Worm (Caenorhabditis elegans) whole organism, midembryonic: ENCODE results near the gene C10G8.3.

Experiments
- T22C8.4 ChIP-seq: fragments of 200-800 bp; sonication (Bioruptor generic); IDR thresholded peaks from 2 replicates; pipeline ENCODE4 v1.3.6; 2022; ENCODE audit warnings: missing genetic modification characterization, missing compliant biosample characterization
- cog-1 ChIP-seq: sonication (generic microtip); optimal IDR thresholded peaks from 2 replicates; lab custom pipeline; 2016; ENCODE audit warnings: missing genetic modification characterization, missing compliant biosample characterization
- flt-1 ChIP-seq: fragments of 200-800 bp; sonication (Bioruptor generic); IDR thresholded peaks from 2 replicates; pipeline ENCODE4 v1.3.6; 2022; ENCODE audit warnings: missing genetic modification characterization, missing compliant biosample characterization
- klf-2 ChIP-seq: fragments of 200-800 bp; sonication (Bioruptor generic); conservative IDR thresholded peaks from 2 replicates; pipeline ENCODE4 v1.3.6; 2022; ENCODE audit warnings: missing genetic modification reagents, missing genetic modification characterization, missing compliant biosample characterization
- med-1 ChIP-seq: sonication (generic microtip); optimal IDR thresholded peaks from 2 replicates; lab custom pipeline; 2017; ENCODE audit warnings: missing genetic modification characterization, mild to moderate bottlenecking, missing compliant biosample characterization, antibody characterized with exemption, missing genetic modification reagents; ENCODE audit not compliant: insufficient read depth
- ref-1 ChIP-seq: fragments of 200-800 bp; sonication (Bioruptor generic); conservative IDR thresholded peaks from 2 replicates; pipeline ENCODE4 v1.3.6; 2022; ENCODE audit warnings: missing genetic modification reagents, missing genetic modification characterization, missing compliant biosample characterization
- tab-1 ChIP-seq: fragments of 200-800 bp; sonication (Bioruptor generic); IDR thresholded peaks from 2 replicates; pipeline ENCODE4 v1.3.6; 2022; ENCODE audit warnings: missing genetic modification characterization, missing compliant biosample characterization
- ztf-23 ChIP-seq: fragments of 200-800 bp; sonication (Bioruptor generic); IDR thresholded peaks from 2 replicates; pipeline ENCODE4 v1.3.6; 2022; ENCODE audit warnings: missing genetic modification reagents, missing genetic modification characterization, missing compliant biosample characterization
- ztf-29 ChIP-seq: fragments of 200-800 bp; sonication (Bioruptor generic); IDR thresholded peaks from 2 replicates; pipeline ENCODE4 v1.3.6; 2022; ENCODE audit warnings: missing genetic modification reagents, missing genetic modification characterization, missing compliant biosample characterization

The C10G8.3 gene

ce11 chrV:5275426-5276007, 37.0 kb upstream of the C10G8.3 start:
- TF ChIP-seq med-1 (GFP tag; lab: Kevin White, UChicago) = no peak
- TF ChIP-seq klf-2 (GFP tag; lab: Robert Waterston, UW) = no peak
- TF ChIP-seq tab-1 (GFP tag; lab: Robert Waterston, UW) = no peak

ce11 chrV:5278001-5278400, 34.6 kb upstream of the C10G8.3 start, which contains the start of gene B0238.9:
TSS of gene B0238.9 (minus strand) at chrV:5278101.
- TF ChIP-seq ztf-29 (GFP tag; lab: Robert Waterston, UW) = no peak
- TF ChIP-seq tab-1 (GFP tag; lab: Robert Waterston, UW) = no peak
- TF ChIP-seq ztf-23 = no peak
- no peak for TF ChIP-seq flt-1 (GFP tag; lab: Robert Waterston, UW)
- no peak for TF ChIP-seq ref-1 (GFP tag; lab: Robert Waterston, UW)
- TF ChIP-seq T22C8.4 (GFP tag; lab: Robert Waterston, UW) = no peak

ce11 chrV:5287273-5287672, 25.3 kb upstream of the C10G8.3 start, which contains the start of gene Y49G5A.1:
TSS of gene Y49G5A.1 (minus strand) at chrV:5287373.
- TF ChIP-seq T22C8.4 (GFP tag; lab: Robert Waterston, UW) = no peak
- TF ChIP-seq flt-1 (GFP tag; lab: Robert Waterston, UW) = no peak
- no peak for TF ChIP-seq med-1 (GFP tag; lab: Kevin White, UChicago)
- TF ChIP-seq ztf-29 (GFP tag; lab: Robert Waterston, UW) = no peak
- TF ChIP-seq ztf-23 = no peak
- TF ChIP-seq klf-2 (GFP tag; lab: Robert Waterston, UW) = no peak
- no peak for TF ChIP-seq tab-1 (GFP tag; lab: Robert Waterston, UW)
- TF ChIP-seq cog-1 (tag; lab: Kevin White, UChicago) = no peak
- no peak for TF ChIP-seq ref-1 (GFP tag; lab: Robert Waterston, UW)

ce11 chrV:5288676-5289075, 23.9 kb upstream of the C10G8.3 start:
- TF ChIP-seq ref-1 (GFP tag; lab: Robert Waterston, UW) (no peak), ztf-23 (no peak), cog-1 (tag; lab: Kevin White, UChicago) (no peak), med-1 (GFP tag; lab: Kevin White, UChicago) (no peak), tab-1 (GFP tag; lab: Robert Waterston, UW) (no peak), T22C8.4 (GFP tag; lab: Robert Waterston, UW) (no peak), klf-2 (GFP tag; lab: Robert Waterston, UW) (no peak)

ce11 chrV:5295940-5296339, 16.6 kb upstream of the C10G8.3 start:
- TF ChIP-seq flt-1 (GFP tag; lab: Robert Waterston, UW) = no peak
- TF ChIP-seq ztf-29 (GFP tag; lab: Robert Waterston, UW) = no peak
- no peak for TF ChIP-seq T22C8.4 (GFP tag; lab: Robert Waterston, UW)
- TF ChIP-seq tab-1 (GFP tag; lab: Robert Waterston, UW) = no peak
- no peak for TF ChIP-seq ref-1 (GFP tag; lab: Robert Waterston, UW)
- TF ChIP-seq ztf-23 = no peak
- TF ChIP-seq med-1 (GFP tag; lab: Kevin White, UChicago) = no peak
- no peak for TF ChIP-seq cog-1 (tag; lab: Kevin White, UChicago)
- TF ChIP-seq klf-2 (GFP tag; lab: Robert Waterston, UW) = no peak

ce11 chrV:5297740-5298139, 14.8 kb upstream of the C10G8.3 start:
- TF ChIP-seq T22C8.4 (GFP tag; lab: Robert Waterston, UW) (no peak), tab-1 (GFP tag; lab: Robert Waterston, UW) (no peak), flt-1 (GFP tag; lab: Robert Waterston, UW) (no peak), ref-1 (GFP tag; lab: Robert Waterston, UW) (no peak), klf-2 (GFP tag; lab: Robert Waterston, UW) (no peak), ztf-29 (GFP tag; lab: Robert Waterston, UW) (no peak), cog-1 (tag; lab: Kevin White, UChicago) (no peak), med-1 (GFP tag; lab: Kevin White, UChicago) (no peak), ztf-23 (no peak)

- TF ChIP-seq T22C8.4 (GFP tag; lab: Robert Waterston, UW) (no peak), ztf-23 (no peak), klf-2 (GFP tag; lab: Robert Waterston, UW) (no peak), cog-1 (tag; lab: Kevin White, UChicago) (no peak), ref-1 (GFP tag; lab: Robert Waterston, UW) (no peak), flt-1 (GFP tag; lab: Robert Waterston, UW) (no peak), med-1 (GFP tag; lab: Kevin White, UChicago) (no peak), ztf-29 (GFP tag; lab: Robert Waterston, UW) (no peak), tab-1 (GFP tag; lab: Robert Waterston, UW) (no peak)
These were observed 11.3 kb upstream of the C10G8.3 start for ce11 chrV:5301226-5301625.

ce11 chrV:5303389-5303788, 9.2 kb upstream of the C10G8.3 start, which contains the start of gene ncx-2:
TSS of gene ncx-2 (plus strand) at chrV:5303689.
- no peak for TF ChIP-seq cog-1 (tag; lab: Kevin White, UChicago)
- no peak for TF ChIP-seq ztf-23
- no peak for TF ChIP-seq ztf-29 (GFP tag; lab: Robert Waterston, UW)
- TF ChIP-seq flt-1 (GFP tag; lab: Robert Waterston, UW) = no peak
- TF ChIP-seq med-1 (GFP tag; lab: Kevin White, UChicago) = no peak
- no peak for TF ChIP-seq ref-1 (GFP tag; lab: Robert Waterston, UW)
- no peak for TF ChIP-seq klf-2 (GFP tag; lab: Robert Waterston, UW)

ce11 chrV:5304366-5304765, 8.2 kb upstream of the C10G8.3 start:
- TF ChIP-seq ref-1 (GFP tag; lab: Robert Waterston, UW) (no peak), ztf-23 (no peak), tab-1 (GFP tag; lab: Robert Waterston, UW) (no peak), klf-2 (GFP tag; lab: Robert Waterston, UW) (no peak), med-1 (GFP tag; lab: Kevin White, UChicago) (no peak)
